Worm (Caenorhabditis elegans) whole organism, mixed stage, embryonic: ENCODE results near the gene F42A10.9.

Experiments
- blmp-1 ChIP-seq: fragments of 150-350 bp; optimal IDR thresholded peaks from 2 replicates; lab custom pipeline; 2014; ENCODE audit warnings: missing biosample characterization, missing genetic modification characterization
- ceh-43 ChIP-seq: fragments of 200-800 bp; sonication (Bioruptor generic); optimal IDR thresholded peaks from 2 replicates; lab custom pipeline; 2018; ENCODE audit warnings: mild to moderate bottlenecking, missing genetic modification characterization, moderate library complexity, missing compliant biosample characterization
- ces-1 ChIP-seq: fragments of 150-350 bp; optimal IDR thresholded peaks from 2 replicates; lab custom pipeline; 2014; ENCODE audit warnings: missing biosample characterization, missing genetic modification reagents, missing genetic modification characterization
- flh-1 ChIP-seq: fragments of 200-800 bp; sonication (Bioruptor generic); optimal IDR thresholded peaks from 2 replicates; lab custom pipeline; 2018; ENCODE audit warnings: mild to moderate bottlenecking, missing genetic modification characterization, moderate library complexity, missing compliant biosample characterization
- mep-1 ChIP-seq: fragments of 150-350 bp; optimal IDR thresholded peaks from 2 replicates; lab custom pipeline; 2017; ENCODE audit warnings: missing biosample characterization, missing genetic modification reagents, missing genetic modification characterization, inconsistent platforms
- nhr-28 ChIP-seq: fragments of 150-350 bp; optimal IDR thresholded peaks from 2 replicates; lab custom pipeline; 2014; ENCODE audit warnings: missing biosample characterization, missing genetic modification characterization
- pha-4 ChIP-seq: fragments of 150-350 bp; optimal IDR thresholded peaks from 2 replicates; lab custom pipeline; 2018; ENCODE audit warnings: missing biosample characterization, missing genetic modification reagents, missing genetic modification characterization
- unc-120 ChIP-seq: sonication (generic microtip); optimal IDR thresholded peaks from 2 replicates; lab custom pipeline; 2017; ENCODE audit warnings: missing genetic modification characterization, missing compliant biosample characterization; ENCODE audit not compliant: poor library complexity, severe bottlenecking
- ztf-11 ChIP-seq: fragments of 150-350 bp; optimal IDR thresholded peaks from 2 replicates; lab custom pipeline; 2014; ENCODE audit warnings: missing biosample characterization, missing genetic modification characterization

DNA sequence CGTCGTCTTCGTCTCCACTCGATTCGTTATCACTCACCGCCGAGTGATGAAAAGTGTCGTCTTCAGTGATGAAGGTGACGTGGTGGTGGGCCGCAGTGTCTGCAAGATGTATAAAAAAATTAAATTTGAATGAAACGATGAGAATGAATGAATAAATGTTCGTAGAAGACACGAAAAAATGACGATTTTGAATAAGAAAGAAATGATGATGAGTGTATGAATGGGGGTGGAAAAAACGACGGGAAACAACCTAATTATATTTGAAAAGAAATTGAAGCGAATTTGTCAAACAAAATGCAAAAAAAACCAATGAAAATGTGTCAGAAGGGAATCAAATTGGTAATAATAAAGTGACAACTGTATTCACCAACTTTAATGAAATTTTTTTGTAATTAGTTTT is 28.2 kb upstream of the F42A10.9 start, which contains the start of gene mvk-1:
- TF ChIP-seq ceh-43 (GFP tag; lab: Kevin White, UChicago) (no peak), nhr-28 (tag; lab: Kevin White, UChicago) (no peak), unc-120 (tag; lab: Kevin White, UChicago) (no peak), flh-1 (GFP tag; lab: Kevin White, UChicago) (no peak), pha-4 (tag; lab: Kevin White, UChicago) (no peak), blmp-1 (no peak), mep-1 (no peak), ztf-11 (tag; lab: Kevin White, UChicago) (no peak), ces-1 (GFP tag; lab: Kevin White, UChicago) (no peak)
